Fruit fly (Drosophila melanogaster): ENCODE measurements around the gene CG1958.

dm6 chrX:7293874-7294559 lies 27.3 kb downstream of the CG1958 start:
- TF ChIP-seq CG8159 (tag; optimal IDR thresholded peaks at IDR 0.05) (peak; percentile 95), CG8301 (tag; optimal IDR thresholded peaks at IDR 0.05) (peak; percentile 92)
